Worm (Caenorhabditis elegans) whole organism, early embryonic: ENCODE data around the gene B0403.3.

ENCODE experiments used
- B0310.2 ChIP-seq: sonication (generic microtip); optimal IDR thresholded peaks from 2 replicates; lab custom pipeline; 2016; ENCODE audit warnings: mild to moderate bottlenecking, missing genetic modification characterization, missing compliant biosample characterization
- F13C5.2 ChIP-seq: sonication (generic microtip); optimal IDR thresholded peaks from 2 replicates; lab custom pipeline; 2017; ENCODE audit warnings: mild to moderate bottlenecking, missing genetic modification characterization, inconsistent platforms, missing compliant biosample characterization
- aly-1 ChIP-seq: sonication (generic microtip); optimal IDR thresholded peaks from 2 replicates; lab custom pipeline; 2016; ENCODE audit warnings: missing genetic modification characterization, missing compliant biosample characterization
- ama-1 ChIP-seq: fragments of 150-350 bp; optimal IDR thresholded peaks from 2 replicates; lab custom pipeline; 2014
- ceh-13 ChIP-seq: fragments of 200-800 bp; sonication (Bioruptor generic); optimal IDR thresholded peaks from 2 replicates; lab custom pipeline; 2018; ENCODE audit warnings: mild to moderate bottlenecking, missing genetic modification characterization, missing compliant biosample characterization
- ceh-36 ChIP-seq: sonication (generic microtip); optimal IDR thresholded peaks from 2 replicates; lab custom pipeline; 2016; ENCODE audit warnings: missing genetic modification characterization, inconsistent platforms, missing compliant biosample characterization
- ets-7 ChIP-seq: sonication (generic microtip); optimal IDR thresholded peaks from 2 replicates; lab custom pipeline; 2016; ENCODE audit warnings: missing genotype, missing genetic modification characterization, missing compliant biosample characterization
- flt-1 ChIP-seq: fragments of 200-800 bp; sonication (Bioruptor generic); IDR thresholded peaks from 2 replicates; pipeline ENCODE4 v1.3.6; 2022; ENCODE audit warnings: missing genetic modification characterization, missing compliant biosample characterization
- hmbx-1 ChIP-seq: sonication (generic microtip); optimal IDR thresholded peaks from 2 replicates; lab custom pipeline; 2016; ENCODE audit warnings: mild to moderate bottlenecking, missing genetic modification characterization, missing compliant biosample characterization
- hmg-4 ChIP-seq: fragments of 200-800 bp; sonication (Bioruptor generic); optimal IDR thresholded peaks from 2 replicates; lab custom pipeline; 2018; ENCODE audit warnings: mild to moderate bottlenecking, missing genetic modification characterization, missing compliant biosample characterization
- hnd-1 ChIP-seq: sonication (generic microtip); optimal IDR thresholded peaks from 2 replicates; lab custom pipeline; 2016; ENCODE audit warnings: missing genetic modification characterization, missing compliant biosample characterization
- tbx-11 ChIP-seq: fragments of 200-800 bp; sonication (Bioruptor generic); IDR thresholded peaks from 2 replicates; pipeline ENCODE4 v1.3.6; 2022; ENCODE audit warnings: missing genetic modification characterization, missing compliant biosample characterization
- tbx-37 ChIP-seq: fragments of 200-800 bp; sonication (Bioruptor generic); conservative IDR thresholded peaks from 2 replicates; pipeline ENCODE4 v1.3.6; 2022; ENCODE audit warnings: missing genetic modification reagents, missing genetic modification characterization, missing compliant biosample characterization
- tra-4 ChIP-seq: sonication (generic microtip); optimal IDR thresholded peaks from 2 replicates; lab custom pipeline; 2017; ENCODE audit warnings: missing genetic modification characterization, missing compliant biosample characterization

DNA sequence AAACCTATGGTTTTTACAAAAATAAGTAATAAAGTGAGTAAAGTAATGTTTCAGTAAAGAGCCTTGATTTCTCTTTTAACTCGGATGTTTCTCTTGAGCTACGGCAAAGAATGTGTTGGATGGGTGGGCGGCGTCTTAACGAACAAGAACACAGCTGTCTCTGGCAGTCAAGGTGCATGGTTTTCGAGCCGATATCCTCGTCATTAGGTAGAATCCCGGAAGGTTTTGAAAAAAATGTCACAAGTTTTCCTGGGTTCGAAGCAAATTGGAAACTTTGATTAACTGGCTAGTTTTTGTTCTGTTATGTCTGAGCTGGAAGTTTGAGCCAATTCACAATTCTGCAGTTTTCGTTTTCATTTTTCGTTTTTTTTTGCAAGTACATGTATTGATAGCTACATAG is 12.1 kb upstream of the B0403.3 start, which contains the start of gene B0403.6:
- TF ChIP-seq ama-1 (lab: Kevin White, UChicago) (no peak), B0310.2 (tag; lab: Kevin White, UChicago) (no peak), F13C5.2 (tag; lab: Kevin White, UChicago) (no peak), tra-4 (no peak), ets-7 (tag; lab: Kevin White, UChicago) (no peak), ceh-36 (no peak), ceh-13 (GFP tag; lab: Kevin White, UChicago) (no peak), hmg-4 (GFP tag; lab: Kevin White, UChicago) (no peak), hmbx-1 (tag; lab: Kevin White, UChicago) (no peak), tbx-37 (no peak), flt-1 (GFP tag; lab: Robert Waterston, UW) (no peak), tbx-11 (GFP tag; lab: Robert Waterston, UW) (no peak), hnd-1 (no peak), aly-1 (tag; lab: Kevin White, UChicago) (no peak)
